Worm (Caenorhabditis elegans): ENCODE results near the gene ZC204.6.

DNA sequence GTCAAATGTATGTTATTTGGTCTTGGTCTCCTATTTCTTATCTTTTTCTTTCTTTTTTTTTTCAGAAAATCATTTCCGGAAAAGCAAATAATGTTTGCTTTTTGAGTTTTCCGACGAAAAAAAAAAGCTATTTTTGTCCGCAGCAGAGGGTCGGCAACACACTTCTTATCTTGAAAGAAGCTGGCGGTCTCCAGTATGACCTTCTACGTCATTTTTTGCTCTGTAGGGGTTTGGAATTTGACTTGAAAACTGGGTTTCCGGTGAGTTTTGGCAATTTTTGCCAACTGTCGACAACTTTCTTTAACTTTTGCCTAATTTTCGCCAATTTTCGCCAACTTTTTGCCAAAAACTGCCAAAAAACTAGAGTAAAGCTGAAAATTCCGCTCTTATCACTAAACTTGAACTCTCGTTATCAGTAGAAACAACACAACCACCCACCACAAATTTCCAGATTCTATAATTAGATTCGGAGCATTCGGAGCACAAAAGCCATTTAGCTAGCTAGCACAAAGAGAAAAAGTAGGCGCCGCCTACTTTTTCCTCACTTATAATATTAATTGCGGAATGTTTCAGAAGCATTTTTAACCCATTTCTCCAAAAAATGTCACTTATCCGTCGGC lies 25.7 kb upstream of the ZC204.6 start, which contains the start of gene nhx-6:
- TF ChIP-seq sea-1 (GFP tag; conservative IDR thresholded peaks at IDR 0.05) (no peak), tra-4 (tag; optimal IDR thresholded peaks at IDR 0.05) (no peak), ama-1 (optimal IDR thresholded peaks at IDR 0.05) (no peak), aly-1 (tag; optimal IDR thresholded peaks at IDR 0.05) (no peak), hnd-1 (tag; optimal IDR thresholded peaks at IDR 0.05) (no peak), ceh-13 (GFP tag; optimal IDR thresholded peaks at IDR 0.05) (no peak), F13C5.2 (tag; optimal IDR thresholded peaks at IDR 0.05) (no peak), tbx-37 (GFP tag; conservative IDR thresholded peaks at IDR 0.05) (no peak), hmg-4 (GFP tag; optimal IDR thresholded peaks at IDR 0.05) (no peak), ets-7 (tag; optimal IDR thresholded peaks at IDR 0.05) (no peak)
